Worm (Caenorhabditis elegans) whole organism, L4/young adult: Measurements from ENCODE around the gene K10D6.3.

ENCODE experiments used
- W03F9.2 ChIP-seq: fragments of 150-350 bp; optimal IDR thresholded peaks from 2 replicates; lab custom pipeline; 2014; ENCODE audit warnings: missing biosample characterization, missing genetic modification characterization
- dao-5 ChIP-seq: sonication (generic microtip); optimal IDR thresholded peaks from 2 replicates; lab custom pipeline; 2016; ENCODE audit warnings: missing genotype, missing genetic modification characterization, moderate library complexity, missing compliant biosample characterization
- him-1 ChIP-seq: sonication (generic microtip); optimal IDR thresholded peaks from 2 replicates; lab custom pipeline; 2016; ENCODE audit warnings: missing genotype, missing genetic modification reagents, missing genetic modification characterization, missing compliant biosample characterization

DNA sequence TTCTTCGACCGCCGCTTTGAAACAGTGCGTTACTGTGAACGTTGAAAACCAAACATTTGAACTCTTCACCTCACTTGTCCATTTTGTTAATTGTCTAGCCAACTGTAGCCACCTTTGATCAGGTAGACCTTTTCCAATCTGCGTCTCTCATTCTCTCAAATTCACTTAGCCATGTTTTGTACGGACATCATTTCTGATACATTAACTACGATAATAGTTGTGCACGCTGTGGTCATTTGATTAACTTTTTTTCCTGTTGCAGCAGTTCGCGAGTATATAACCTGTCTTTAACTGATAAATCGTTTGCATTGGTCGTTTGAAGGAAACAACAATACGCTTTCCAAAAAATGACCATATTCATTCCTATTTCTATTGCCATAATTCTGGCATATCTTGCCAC lies 17.0 kb downstream of the K10D6.3 start, which contains the start of gene cyp-29A2:
- TF ChIP-seq dao-5 (tag; lab: Kevin White, UChicago) = no peak
- TF ChIP-seq W03F9.2 (tag; lab: Kevin White, UChicago) = no peak
- TF ChIP-seq him-1 (tag; lab: Kevin White, UChicago) = no peak
